Fruit fly (Drosophila melanogaster): ENCODE data around the gene Ucp4B.

Ucp4B gene

dm6 chr2L:5977070-5977728, 7.5 kb downstream of the Ucp4B start:
- TF ChIP-seq CTCF (optimal IDR thresholded peaks at IDR 0.05) (no peak), CG8478 (optimal IDR thresholded peaks at IDR 0.05) (no peak)

- TF ChIP-seq CG8478 (optimal IDR thresholded peaks at IDR 0.05) = no peak
- TF ChIP-seq CTCF (optimal IDR thresholded peaks at IDR 0.05) = no peak
These were observed 8.0 kb downstream of the Ucp4B start for dm6 chr2L:5977729-5978078.

dm6 chr2L:5978333-5979054, 8.8 kb downstream of the Ucp4B start:
- TF ChIP-seq CTCF (optimal IDR thresholded peaks at IDR 0.05) = no peak
- no peak for TF ChIP-seq CG8478 (optimal IDR thresholded peaks at IDR 0.05)

- TF ChIP-seq CG8478 (optimal IDR thresholded peaks at IDR 0.05) (no peak), CTCF (optimal IDR thresholded peaks at IDR 0.05) (no peak)
These were observed 9.4 kb downstream of the Ucp4B start for dm6 chr2L:5979055-5979399.

dm6 chr2L:5979957-5980861, 10.6 kb downstream of the Ucp4B start:
- TF ChIP-seq CTCF (optimal IDR thresholded peaks at IDR 0.05) (no peak), CG8478 (optimal IDR thresholded peaks at IDR 0.05) (no peak)

- TF ChIP-seq CTCF (optimal IDR thresholded peaks at IDR 0.05) (peak in 1 of 2 experiments; percentile 11), CG8478 (optimal IDR thresholded peaks at IDR 0.05) (no peak)
These were observed 11.3 kb downstream of the Ucp4B start, which contains the start of gene chic for dm6 chr2L:5980862-5981432. Gene chic, minus strand, starts transcription at chr2L:5981018.

dm6 chr2L:5981433-5982333, 12.0 kb downstream of the Ucp4B start, which contains the start of gene eIF4A:
Gene eIF4A, plus strand, starts transcription at chr2L:5981764.
- no peak for TF ChIP-seq CTCF (optimal IDR thresholded peaks at IDR 0.05)
- TF ChIP-seq CG8478 (optimal IDR thresholded peaks at IDR 0.05) = no peak

- peak; percentile 17 to 70 for TF ChIP-seq CTCF (optimal IDR thresholded peaks at IDR 0.05)
- no peak for TF ChIP-seq CG8478 (optimal IDR thresholded peaks at IDR 0.05)
These were observed 12.8 kb downstream of the Ucp4B start for dm6 chr2L:5982334-5982987.

- TF ChIP-seq CG8478 (optimal IDR thresholded peaks at IDR 0.05) = no peak
- TF ChIP-seq CTCF (optimal IDR thresholded peaks at IDR 0.05) = no peak
These were observed 13.6 kb downstream of the Ucp4B start for dm6 chr2L:5983236-5983635.

dm6 chr2L:5986094-5986493, 16.4 kb downstream of the Ucp4B start, which contains the start of gene ifc:
Gene ifc, plus strand, starts transcription at chr2L:5986348.
- TF ChIP-seq CTCF (optimal IDR thresholded peaks at IDR 0.05) = peak; percentile 28 to 48
- TF ChIP-seq CG8478 (optimal IDR thresholded peaks at IDR 0.05) = no peak

dm6 chr2L:5986940-5987339, 17.3 kb downstream of the Ucp4B start:
- TF ChIP-seq CG8478 (optimal IDR thresholded peaks at IDR 0.05) (no peak), CTCF (optimal IDR thresholded peaks at IDR 0.05) (no peak)

- TF ChIP-seq CTCF (optimal IDR thresholded peaks at IDR 0.05) = no peak
- TF ChIP-seq CG8478 (optimal IDR thresholded peaks at IDR 0.05) = no peak
These were observed 18.7 kb downstream of the Ucp4B start for dm6 chr2L:5988115-5989092.

Data from S2 (cell line).